Worm (Caenorhabditis elegans): Measurements from ENCODE around the gene best-16.

DNA sequence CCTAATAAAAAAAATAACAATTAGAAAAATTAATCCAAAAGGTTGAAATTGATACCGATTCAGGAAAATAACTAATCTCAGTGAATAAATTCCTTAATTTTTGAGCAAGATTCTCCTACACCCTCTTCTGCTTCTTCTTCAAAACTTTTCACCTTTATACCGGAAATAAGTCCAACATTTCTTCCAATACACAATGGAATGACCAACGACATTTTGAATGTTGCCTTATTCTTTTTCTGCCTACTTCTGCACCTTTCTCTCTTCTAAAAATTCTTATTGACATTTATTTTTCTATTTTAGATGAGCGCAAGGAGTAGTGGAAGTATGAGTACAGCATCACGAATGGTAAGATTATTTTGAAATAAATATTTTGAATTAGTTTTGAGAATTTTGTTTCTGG lies 1.2 kb upstream of the best-16 start, which contains the start of gene unc-8:
- TF ChIP-seq R02D3.7 (tag; optimal IDR thresholded peaks at IDR 0.05), result no peak
- no peak for TF ChIP-seq nhr-77 (tag; optimal IDR thresholded peaks at IDR 0.05)
- TF ChIP-seq nhr-237 (tag; optimal IDR thresholded peaks at IDR 0.05), result no peak
- TF ChIP-seq ZK546.5 (tag; optimal IDR thresholded peaks at IDR 0.05), result no peak
- no peak for TF ChIP-seq zag-1 (tag; optimal IDR thresholded peaks at IDR 0.05)
